Worm (Caenorhabditis elegans): Measurements from ENCODE around the gene Y48E1C.2.

The Y48E1C.2 gene

DNA sequence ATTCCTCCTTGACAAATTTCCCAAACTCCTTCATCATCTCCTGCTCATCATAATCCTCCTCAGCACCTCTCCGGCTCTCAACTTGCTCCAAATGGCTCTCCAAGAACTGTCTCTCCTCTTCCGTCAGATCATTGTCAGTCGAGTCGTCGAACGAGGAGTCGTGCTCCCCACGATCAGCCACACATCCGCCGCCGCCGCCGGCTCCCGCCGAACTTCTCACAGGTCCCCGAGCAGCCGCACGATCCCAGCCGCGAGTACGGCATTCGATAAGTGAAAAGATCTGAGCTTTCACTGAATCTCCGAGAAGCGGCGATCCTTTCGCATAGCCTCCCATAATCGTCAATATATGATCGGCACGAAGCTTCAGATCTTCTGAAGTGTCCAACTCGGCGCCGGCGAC lies 27.0 kb downstream of the Y48E1C.2 start:
- no peak for TF ChIP-seq unc-62 (GFP tag; optimal IDR thresholded peaks at IDR 0.05)

DNA sequence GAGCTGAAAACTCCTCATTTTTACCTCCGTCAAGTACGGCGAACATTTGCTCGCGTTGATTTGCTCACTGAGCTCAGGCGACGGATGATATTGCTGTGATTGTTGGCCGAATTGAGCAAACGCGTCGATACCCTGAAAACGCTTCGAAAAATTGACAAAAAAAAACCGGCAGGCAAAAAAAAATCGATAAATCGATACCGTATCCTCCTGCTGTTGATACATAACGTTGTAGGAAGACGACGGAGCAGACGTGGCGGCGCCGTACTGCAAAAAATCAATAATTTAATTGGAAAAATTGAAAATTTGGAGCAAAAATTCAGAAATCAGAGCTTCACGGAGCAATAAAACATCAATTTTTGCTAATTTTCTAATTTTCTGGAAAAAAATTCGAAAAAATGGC lies 30.5 kb downstream of the Y48E1C.2 start:
- TF ChIP-seq unc-62 (GFP tag; optimal IDR thresholded peaks at IDR 0.05) = no peak

DNA sequence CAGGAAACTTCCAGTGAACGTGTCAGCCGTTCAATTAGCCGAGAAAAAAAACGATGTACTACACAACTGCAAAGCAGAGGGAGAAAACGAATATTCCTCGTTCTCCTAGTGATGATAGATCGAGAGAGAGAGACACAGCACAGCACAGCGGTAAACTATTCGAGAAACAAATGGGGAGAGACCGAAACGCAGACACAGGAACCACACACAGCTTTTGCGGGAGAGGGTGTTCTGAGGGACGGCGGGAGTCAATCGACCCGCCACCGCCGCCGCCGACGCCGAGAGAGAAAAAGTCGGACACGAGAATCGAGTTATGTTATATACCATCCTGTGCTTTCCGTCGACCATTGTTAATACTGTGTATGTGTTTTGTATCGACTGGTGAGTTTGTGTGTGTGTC lies 32.3 kb downstream of the Y48E1C.2 start:
- no peak for TF ChIP-seq unc-62 (GFP tag; optimal IDR thresholded peaks at IDR 0.05)

DNA sequence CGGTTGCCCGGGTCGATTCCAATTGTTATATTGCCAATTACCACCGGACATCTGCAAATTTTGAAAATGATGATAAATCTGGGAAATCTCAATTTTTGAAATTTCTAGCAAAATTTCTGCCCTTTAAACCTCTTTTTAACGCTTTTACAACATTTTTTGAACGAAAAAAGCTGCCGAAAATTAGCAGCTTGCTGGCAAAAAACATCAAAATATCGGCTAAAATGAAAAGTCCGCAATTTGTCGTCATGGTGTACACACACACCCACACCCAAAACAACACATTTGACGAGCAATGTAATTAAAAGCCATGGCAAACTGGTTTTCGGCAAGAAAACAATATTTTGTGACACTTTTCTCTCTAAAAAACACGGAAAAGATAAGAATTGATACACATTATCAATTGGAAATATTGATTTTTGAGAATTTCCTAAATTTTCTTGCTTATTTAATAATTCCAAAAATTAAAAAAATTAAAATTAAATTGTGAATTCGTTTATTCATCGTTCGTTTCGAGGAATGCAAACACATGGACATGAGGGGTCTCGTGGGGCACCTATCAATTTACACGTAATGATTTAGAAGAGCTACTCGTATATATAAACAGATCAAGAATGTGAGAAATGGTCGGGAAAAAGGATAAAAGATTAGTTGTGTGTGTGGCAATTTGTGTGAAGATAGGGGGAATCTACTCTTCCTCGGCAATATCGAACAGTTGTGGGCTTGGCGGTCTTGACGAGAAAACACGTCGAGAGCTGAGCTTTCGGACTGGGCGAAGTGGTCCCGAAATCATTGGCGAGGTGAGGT lies 36.5 kb downstream of the Y48E1C.2 start, which contains the start of gene pqn-27:
Gene pqn-27, minus strand, starts transcription at position 51 of the 804 bp plus-strand sequence.
- no peak for TF ChIP-seq unc-62 (GFP tag; optimal IDR thresholded peaks at IDR 0.05)

DNA sequence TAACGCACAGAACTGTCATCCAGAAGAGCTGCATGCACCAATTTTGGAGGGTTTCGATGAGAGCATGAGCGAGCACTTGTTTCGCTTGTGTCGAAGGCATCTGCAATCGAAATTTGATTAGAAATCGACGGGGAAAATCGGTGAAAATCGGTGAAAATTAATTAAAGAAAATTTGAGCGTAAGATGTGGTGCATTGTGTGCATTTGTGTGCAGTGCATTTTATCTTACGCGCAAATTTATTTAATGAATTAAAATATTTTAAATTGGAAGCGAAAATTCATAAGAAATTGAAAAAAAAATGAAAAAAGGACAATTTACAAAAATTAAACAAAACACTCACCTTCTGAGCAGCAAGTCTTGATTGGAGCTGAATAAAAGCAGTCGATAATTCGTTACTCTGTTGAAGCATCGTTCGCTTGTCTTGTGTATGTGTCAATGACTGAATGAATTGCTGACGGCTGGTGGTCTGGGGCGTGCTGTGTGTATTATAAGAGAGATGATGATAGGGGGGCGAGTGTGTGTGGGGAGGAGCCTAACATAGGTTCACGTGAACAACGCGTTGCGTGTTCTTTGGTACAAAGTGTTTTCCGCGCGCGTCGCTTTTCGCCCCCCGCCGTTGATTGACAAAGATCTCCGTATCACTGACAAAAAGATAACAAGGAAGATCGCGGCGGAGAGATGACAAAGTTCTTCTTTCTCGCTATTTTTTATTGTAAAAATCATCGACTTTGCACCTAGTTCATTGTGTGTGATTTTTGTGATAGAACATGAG lies 37.4 kb downstream of the Y48E1C.2 start:
- no peak for TF ChIP-seq unc-62 (GFP tag; optimal IDR thresholded peaks at IDR 0.05)

DNA sequence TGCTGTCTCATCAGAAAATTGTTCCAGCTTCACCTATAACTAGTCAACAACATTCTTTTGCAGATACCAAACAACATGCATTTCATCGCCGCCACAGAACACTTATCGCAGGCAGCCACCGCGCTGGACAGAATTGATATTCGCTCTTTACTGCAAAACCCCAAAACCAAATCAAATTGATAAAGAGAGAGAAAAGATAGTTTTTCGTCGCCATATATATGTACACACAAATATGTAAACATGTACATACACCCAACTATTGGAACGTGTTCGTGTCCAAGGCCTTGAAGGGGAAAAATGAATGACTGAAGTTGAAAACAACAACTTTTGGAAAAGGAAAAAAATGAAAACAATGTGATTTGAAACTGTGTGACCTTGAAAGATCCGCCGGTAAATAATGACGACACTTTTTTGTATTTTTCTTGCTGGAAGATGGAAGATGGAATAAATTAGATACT lies 41.1 kb downstream of the Y48E1C.2 start:
- TF ChIP-seq unc-62 (GFP tag; optimal IDR thresholded peaks at IDR 0.05) = no peak

DNA sequence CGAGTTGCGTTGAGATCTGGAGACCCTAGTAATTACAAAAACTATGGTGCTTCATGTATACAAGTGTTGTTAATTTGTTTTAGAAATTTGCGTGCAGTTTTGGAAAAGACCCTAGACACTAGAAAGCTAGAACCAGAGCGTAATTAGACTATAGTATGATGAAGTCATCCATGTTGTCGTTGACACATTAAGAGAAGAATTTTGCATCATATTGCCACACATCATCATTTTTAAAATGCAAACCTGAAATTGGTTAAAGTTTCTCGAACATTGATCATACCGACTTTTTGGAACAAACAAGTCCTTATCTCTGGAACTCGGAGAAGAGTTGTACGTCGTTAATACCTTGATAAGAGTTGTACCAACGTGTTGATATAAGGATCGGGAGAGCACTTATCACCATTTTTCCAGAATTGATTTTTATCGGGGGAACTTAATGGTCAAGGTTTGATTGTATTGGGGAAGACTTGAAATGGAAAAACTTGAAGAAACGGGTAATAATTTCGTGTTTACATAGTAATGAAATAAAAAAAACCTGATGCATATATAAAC lies 43.6 kb downstream of the Y48E1C.2 start:
- no peak for TF ChIP-seq unc-62 (GFP tag; optimal IDR thresholded peaks at IDR 0.05)

DNA sequence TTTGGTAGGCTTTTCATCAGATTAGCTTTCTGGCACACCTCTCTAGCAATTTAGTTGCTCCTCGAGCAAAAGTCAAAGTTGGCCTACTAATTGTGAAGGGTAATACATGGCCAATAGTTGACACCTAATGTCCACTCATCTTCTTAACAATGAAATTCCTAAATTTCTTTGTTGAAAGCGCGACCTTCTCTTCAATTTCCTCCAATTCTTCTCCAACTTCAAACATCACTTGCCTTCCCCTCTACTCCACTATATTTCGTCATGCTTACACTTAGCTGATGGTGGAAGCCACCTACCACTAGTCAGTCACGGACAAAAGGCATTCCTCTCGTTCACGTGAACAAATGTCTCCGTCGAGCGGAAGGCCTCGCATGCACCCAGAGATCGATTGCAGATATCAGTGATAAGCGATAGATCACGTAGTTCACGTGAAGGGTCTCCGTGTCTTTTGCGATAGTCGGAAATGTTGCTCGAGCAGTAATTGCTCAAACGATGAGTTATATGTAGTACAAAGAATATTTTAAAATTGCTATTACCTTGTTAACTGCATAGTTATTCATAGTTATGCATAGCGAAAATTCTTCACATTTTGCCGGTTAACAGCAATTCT lies 44.8 kb downstream of the Y48E1C.2 start, which contains the start of gene E01G4.3:
Gene E01G4.3, minus strand, starts transcription at position 560 of the 610 bp plus-strand sequence.
- no peak for TF ChIP-seq unc-62 (GFP tag; optimal IDR thresholded peaks at IDR 0.05)

DNA sequence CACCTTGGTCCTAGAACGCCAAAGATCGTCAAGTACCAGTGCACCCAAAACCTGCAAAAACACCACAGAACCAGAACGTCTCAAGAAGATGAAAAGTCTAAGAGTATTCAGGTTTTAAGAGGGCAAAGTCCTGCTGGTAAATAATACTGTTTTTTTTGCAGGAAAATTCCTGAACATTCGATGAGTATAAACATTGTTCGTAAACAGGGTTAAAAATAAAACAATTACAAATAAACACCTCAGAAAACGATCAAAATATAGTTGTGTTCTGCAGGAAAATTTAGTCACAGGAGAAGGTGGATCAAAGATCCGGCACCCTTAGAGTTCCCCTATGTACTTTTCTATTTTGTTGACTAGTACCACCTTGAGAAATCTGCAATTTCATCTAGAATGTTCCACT lies 46.3 kb downstream of the Y48E1C.2 start:
- TF ChIP-seq unc-62 (GFP tag; optimal IDR thresholded peaks at IDR 0.05) = no peak

DNA sequence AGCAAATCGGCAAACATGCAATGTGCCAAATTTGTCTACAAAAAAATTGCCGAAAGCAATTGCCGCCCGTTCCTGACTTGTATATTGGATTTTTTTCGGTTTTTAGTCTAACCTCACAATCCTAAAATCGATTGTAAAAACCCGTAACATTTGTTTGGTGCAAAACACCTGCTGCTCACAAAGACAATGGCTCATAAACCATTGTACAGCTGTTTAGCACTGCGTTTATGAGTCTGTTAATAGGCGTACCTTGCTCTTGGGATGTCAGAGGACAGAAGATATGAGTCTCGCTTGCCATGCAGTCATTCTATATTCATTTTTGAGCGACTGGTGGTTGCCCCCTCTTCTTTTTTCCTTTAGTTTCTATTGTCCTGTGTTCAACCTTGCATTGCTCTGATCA lies 47.8 kb downstream of the Y48E1C.2 start, which contains the start of gene E01G4.5:
Gene E01G4.5, plus strand, starts transcription at position 301 of the 400 bp plus-strand sequence.
- no peak for TF ChIP-seq unc-62 (GFP tag; optimal IDR thresholded peaks at IDR 0.05)

DNA sequence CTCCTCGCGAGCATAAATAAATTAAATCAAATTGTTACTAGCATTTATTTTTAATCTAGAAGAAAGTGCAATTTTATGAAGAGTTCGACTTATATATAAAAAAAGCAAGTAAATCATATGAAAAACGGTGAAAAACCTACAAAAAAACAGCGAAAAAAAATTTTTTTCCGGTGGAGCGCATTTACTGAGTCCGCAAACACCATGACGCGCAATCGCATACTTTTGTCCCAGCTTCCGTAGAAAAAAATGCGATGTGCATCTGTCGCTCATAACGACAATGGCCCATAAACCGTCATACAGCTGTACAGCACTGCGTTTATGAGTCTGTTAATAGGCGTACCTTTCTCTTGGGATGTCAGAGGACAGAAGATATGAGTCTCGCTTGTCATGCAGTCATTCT lies 52.9 kb downstream of the Y48E1C.2 start:
- no peak for TF ChIP-seq unc-62 (GFP tag; optimal IDR thresholded peaks at IDR 0.05)

Data from whole organism, dauer.